Worm (Caenorhabditis elegans) whole organism, L3 larva: ENCODE data around the gene Y38C1AA.7.

Experiments used
- fkh-2 ChIP-seq: fragments of 150-350 bp; optimal IDR thresholded peaks from 2 replicates; lab custom pipeline; 2014; ENCODE audit warnings: missing biosample characterization, missing genetic modification reagents, missing genetic modification characterization
- jun-1 ChIP-seq: fragments of 150-350 bp; optimal IDR thresholded peaks from 2 replicates; lab custom pipeline; 2014; ENCODE audit warnings: missing biosample characterization, missing genetic modification reagents, missing genetic modification characterization
- unc-62 ChIP-seq: fragments of 150-350 bp; sonication (generic microtip); optimal IDR thresholded peaks from 4 replicates; lab custom pipeline; 2014; ENCODE audit warnings: missing biosample characterization, missing genetic modification reagents, missing genetic modification characterization

- no peak for TF ChIP-seq unc-62 (GFP tag; lab: Kevin White, UChicago)
- TF ChIP-seq fkh-2 (tag; lab: Kevin White, UChicago) = no peak
- TF ChIP-seq jun-1 (tag; lab: Kevin White, UChicago) = no peak
Observed at ce11 chrIV:184184-184583, 25.4 kb downstream of the Y38C1AA.7 start, which contains the start of gene pnc-1.
